Worm (Caenorhabditis elegans): ENCODE measurements around the gene cab-1.

cab-1 gene

DNA sequence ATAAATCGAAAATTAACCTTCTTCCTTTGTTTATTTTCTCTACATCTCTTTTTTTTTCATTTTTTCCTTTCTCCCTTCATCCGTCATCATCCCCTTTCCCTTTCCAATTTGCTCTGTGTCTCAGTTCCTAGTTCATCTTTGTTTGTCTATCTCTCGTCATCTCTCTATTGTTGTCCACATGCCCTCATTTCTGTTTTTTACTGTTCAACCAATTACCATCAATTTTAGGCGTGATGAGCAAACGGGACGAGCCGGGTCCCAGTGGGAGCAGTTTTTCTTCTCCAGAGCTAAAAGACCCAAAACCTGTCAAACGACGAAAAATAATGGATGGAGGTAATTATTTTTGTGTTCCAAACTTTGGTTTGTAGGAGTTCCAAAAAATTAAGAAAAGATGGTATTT lies 22.7 kb upstream of the cab-1 start, which contains the start of gene C23H4.6:
C23H4.6 (plus strand) TSS at position 219 of the 400 bp plus-strand sequence.
- TF ChIP-seq hnd-1 (tag; optimal IDR thresholded peaks at IDR 0.05) = no peak
- TF ChIP-seq pes-1 (GFP tag; IDR thresholded peaks at IDR 0.05) = no peak
- no peak for TF ChIP-seq sea-1 (GFP tag; conservative IDR thresholded peaks at IDR 0.05)
- TF ChIP-seq tbx-11 (GFP tag; IDR thresholded peaks at IDR 0.05) = no peak
- TF ChIP-seq F13C5.2 (tag; optimal IDR thresholded peaks at IDR 0.05) = no peak
- TF ChIP-seq B0310.2 (tag; optimal IDR thresholded peaks at IDR 0.05) = no peak
- no peak for TF ChIP-seq ama-1 (optimal IDR thresholded peaks at IDR 0.05)
- no peak for TF ChIP-seq ceh-13 (GFP tag; optimal IDR thresholded peaks at IDR 0.05)
- TF ChIP-seq ets-7 (tag; optimal IDR thresholded peaks at IDR 0.05) = no peak
- TF ChIP-seq aly-1 (tag; optimal IDR thresholded peaks at IDR 0.05) = no peak
- no peak for TF ChIP-seq hmbx-1 (tag; optimal IDR thresholded peaks at IDR 0.05)
- no peak for TF ChIP-seq tra-4 (tag; optimal IDR thresholded peaks at IDR 0.05)
- no peak for TF ChIP-seq flt-1 (GFP tag; IDR thresholded peaks at IDR 0.05)
- no peak for TF ChIP-seq hmg-4 (GFP tag; optimal IDR thresholded peaks at IDR 0.05)
- no peak for TF ChIP-seq ceh-36 (tag; optimal IDR thresholded peaks at IDR 0.05)

DNA sequence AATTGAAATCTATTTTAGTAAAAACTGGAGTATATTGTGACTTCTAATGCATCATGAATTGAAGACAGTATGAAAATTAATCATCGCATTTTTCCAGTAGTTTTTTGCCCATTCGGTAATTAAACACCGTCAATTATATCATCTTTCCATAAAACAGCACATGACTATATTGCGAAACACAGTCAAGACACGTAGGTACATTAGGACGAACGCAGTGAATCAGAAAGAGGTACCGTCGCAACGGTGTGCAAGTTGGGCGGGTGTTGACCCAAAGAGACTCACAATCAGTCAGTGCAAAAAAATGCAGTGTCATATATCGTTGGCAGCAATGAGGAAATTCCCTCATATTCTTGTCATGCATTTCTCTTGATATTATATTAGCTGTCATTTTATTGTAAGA lies 21.7 kb upstream of the cab-1 start:
- no peak for TF ChIP-seq ama-1 (optimal IDR thresholded peaks at IDR 0.05)
- no peak for TF ChIP-seq F13C5.2 (tag; optimal IDR thresholded peaks at IDR 0.05)
- TF ChIP-seq tra-4 (tag; optimal IDR thresholded peaks at IDR 0.05) = no peak
- TF ChIP-seq ceh-36 (tag; optimal IDR thresholded peaks at IDR 0.05) = no peak
- no peak for TF ChIP-seq flt-1 (GFP tag; IDR thresholded peaks at IDR 0.05)
- TF ChIP-seq hnd-1 (tag; optimal IDR thresholded peaks at IDR 0.05) = no peak
- no peak for TF ChIP-seq ets-7 (tag; optimal IDR thresholded peaks at IDR 0.05)

DNA sequence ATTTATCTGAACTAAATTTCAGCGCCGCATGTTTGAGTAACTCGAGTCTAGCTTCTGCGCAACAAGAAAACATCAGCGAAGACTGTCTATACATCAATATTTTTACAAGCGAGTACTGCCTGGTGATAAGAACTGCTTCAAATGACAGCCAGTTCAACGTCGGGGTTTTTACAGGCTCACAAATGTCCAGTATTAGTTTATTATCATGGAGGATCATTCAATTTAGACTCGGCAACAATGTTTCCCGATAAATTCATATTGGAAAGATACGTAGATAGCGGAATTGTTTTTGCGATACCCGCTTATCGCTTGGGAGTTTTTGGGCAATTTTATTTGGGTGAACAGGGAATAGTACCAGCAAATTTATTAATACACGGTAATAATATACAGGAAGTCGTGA lies 17.7 kb upstream of the cab-1 start:
- TF ChIP-seq ceh-13 (GFP tag; optimal IDR thresholded peaks at IDR 0.05) (no peak), F13C5.2 (tag; optimal IDR thresholded peaks at IDR 0.05) (no peak), tbx-37 (GFP tag; conservative IDR thresholded peaks at IDR 0.05) (no peak), hmbx-1 (tag; optimal IDR thresholded peaks at IDR 0.05) (no peak), B0310.2 (tag; optimal IDR thresholded peaks at IDR 0.05) (no peak), tbx-11 (GFP tag; IDR thresholded peaks at IDR 0.05) (no peak), ceh-36 (tag; optimal IDR thresholded peaks at IDR 0.05) (no peak), flt-1 (GFP tag; IDR thresholded peaks at IDR 0.05) (no peak), ets-7 (tag; optimal IDR thresholded peaks at IDR 0.05) (no peak), pes-1 (GFP tag; IDR thresholded peaks at IDR 0.05) (no peak), sea-1 (GFP tag; conservative IDR thresholded peaks at IDR 0.05) (no peak)

DNA sequence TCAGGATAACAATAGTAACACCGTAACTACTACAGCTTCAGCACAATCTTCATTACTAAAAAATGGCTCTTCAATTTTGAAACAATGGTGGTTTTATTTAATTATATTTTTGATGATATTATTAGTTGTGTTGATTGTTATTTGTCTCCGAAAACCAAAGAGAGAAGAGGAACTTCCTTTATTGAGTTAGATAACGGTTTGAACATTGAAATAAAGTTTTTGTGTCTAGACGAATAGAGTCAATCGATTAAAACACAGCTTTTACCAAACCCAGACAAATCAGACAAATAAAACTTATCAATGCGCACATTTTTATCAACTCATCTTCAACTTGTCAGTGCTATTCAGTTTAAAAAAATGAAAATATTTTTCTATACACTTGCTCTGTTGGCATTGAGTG lies 16.9 kb upstream of the cab-1 start, which contains the start of gene cest-7:
cest-7 (plus strand) TSS at position 301 of the 400 bp plus-strand sequence.
- no peak for TF ChIP-seq F13C5.2 (tag; optimal IDR thresholded peaks at IDR 0.05)
- TF ChIP-seq hnd-1 (tag; optimal IDR thresholded peaks at IDR 0.05) = no peak
- no peak for TF ChIP-seq tra-4 (tag; optimal IDR thresholded peaks at IDR 0.05)
- no peak for TF ChIP-seq flt-1 (GFP tag; IDR thresholded peaks at IDR 0.05)
- TF ChIP-seq scrt-1 (GFP tag; IDR thresholded peaks at IDR 0.05) = no peak
- no peak for TF ChIP-seq ama-1 (optimal IDR thresholded peaks at IDR 0.05)
- no peak for TF ChIP-seq sea-1 (GFP tag; conservative IDR thresholded peaks at IDR 0.05)
- no peak for TF ChIP-seq ceh-36 (tag; optimal IDR thresholded peaks at IDR 0.05)
- no peak for TF ChIP-seq tbx-37 (GFP tag; conservative IDR thresholded peaks at IDR 0.05)
- no peak for TF ChIP-seq aly-1 (tag; optimal IDR thresholded peaks at IDR 0.05)
- TF ChIP-seq B0310.2 (tag; optimal IDR thresholded peaks at IDR 0.05) = no peak

DNA sequence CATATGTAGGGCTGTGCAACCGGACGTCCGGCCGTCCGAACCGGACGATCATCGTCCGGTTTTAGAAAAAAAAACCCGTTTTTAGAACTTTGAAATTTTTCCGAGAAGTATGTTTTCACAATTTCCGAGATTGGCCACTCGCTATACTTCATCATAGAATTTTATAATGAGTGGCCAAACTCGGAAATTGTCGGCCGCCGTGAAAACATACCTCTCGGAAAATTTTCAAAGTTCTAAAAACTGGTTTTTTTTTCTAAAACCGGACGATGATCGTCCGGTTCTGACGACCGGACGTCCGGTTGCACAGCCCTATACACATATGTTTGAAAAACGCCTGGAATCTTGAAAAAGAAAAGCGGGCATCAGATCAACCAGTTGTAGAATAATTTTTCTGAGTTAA lies 14.4 kb upstream of the cab-1 start:
- TF ChIP-seq flt-1 (GFP tag; IDR thresholded peaks at IDR 0.05) (no peak), ceh-36 (tag; optimal IDR thresholded peaks at IDR 0.05) (no peak), tbx-37 (GFP tag; conservative IDR thresholded peaks at IDR 0.05) (no peak), ama-1 (optimal IDR thresholded peaks at IDR 0.05) (no peak), aly-1 (tag; optimal IDR thresholded peaks at IDR 0.05) (no peak), tbx-11 (GFP tag; IDR thresholded peaks at IDR 0.05) (no peak), ets-7 (tag; optimal IDR thresholded peaks at IDR 0.05) (no peak), scrt-1 (GFP tag; IDR thresholded peaks at IDR 0.05) (no peak), B0310.2 (tag; optimal IDR thresholded peaks at IDR 0.05) (no peak), hmg-4 (GFP tag; optimal IDR thresholded peaks at IDR 0.05) (no peak), ceh-13 (GFP tag; optimal IDR thresholded peaks at IDR 0.05) (no peak), sea-1 (GFP tag; conservative IDR thresholded peaks at IDR 0.05) (no peak), tra-4 (tag; optimal IDR thresholded peaks at IDR 0.05) (no peak)

DNA sequence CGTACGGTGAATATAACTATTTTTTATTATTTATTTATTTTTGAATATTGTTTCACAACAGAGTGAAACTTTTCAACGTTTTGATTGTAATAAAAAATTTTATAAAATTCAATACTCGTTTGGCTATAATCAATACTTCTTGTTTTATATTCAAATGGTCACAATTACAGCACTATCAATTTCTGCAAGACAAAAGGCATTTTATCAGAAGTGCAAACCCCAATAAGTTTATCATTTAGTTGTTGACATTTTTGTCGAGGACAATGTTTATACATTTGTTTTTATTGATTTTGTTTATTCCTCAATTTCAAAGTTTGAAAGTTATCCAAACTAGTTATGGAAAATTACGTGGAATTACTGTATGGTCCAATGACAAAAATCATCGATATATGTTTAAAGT lies 13.3 kb upstream of the cab-1 start, which contains the start of gene cest-9.1:
cest-9.1 (plus strand) TSS at position 213 of the 400 bp plus-strand sequence.
- TF ChIP-seq ceh-36 (tag; optimal IDR thresholded peaks at IDR 0.05) (no peak), sea-1 (GFP tag; conservative IDR thresholded peaks at IDR 0.05) (no peak), ceh-13 (GFP tag; optimal IDR thresholded peaks at IDR 0.05) (no peak), pes-1 (GFP tag; IDR thresholded peaks at IDR 0.05) (no peak), hmbx-1 (tag; optimal IDR thresholded peaks at IDR 0.05) (no peak), flt-1 (GFP tag; IDR thresholded peaks at IDR 0.05) (no peak), ama-1 (optimal IDR thresholded peaks at IDR 0.05) (no peak), tra-4 (tag; optimal IDR thresholded peaks at IDR 0.05) (no peak), F13C5.2 (tag; optimal IDR thresholded peaks at IDR 0.05) (no peak), tbx-37 (GFP tag; conservative IDR thresholded peaks at IDR 0.05) (no peak), aly-1 (tag; optimal IDR thresholded peaks at IDR 0.05) (no peak)

DNA sequence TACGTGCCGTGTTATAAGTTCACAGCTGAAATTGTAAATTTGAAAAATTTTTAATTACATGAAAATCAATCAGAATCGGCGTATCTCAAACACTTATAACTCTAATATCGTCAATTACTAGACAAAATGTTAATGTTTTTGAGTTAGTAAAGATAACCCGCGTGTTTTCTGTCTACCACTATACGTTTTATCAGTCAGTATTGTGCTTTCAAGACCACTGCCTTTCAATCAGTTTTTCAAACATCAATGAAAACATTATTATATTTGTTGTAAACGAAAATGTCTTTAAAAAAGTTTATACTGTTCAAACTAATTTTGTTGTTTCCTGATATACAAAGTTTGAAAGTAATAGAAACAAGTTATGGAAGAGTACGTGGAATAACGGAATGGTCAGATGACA lies 10.0 kb upstream of the cab-1 start:
- TF ChIP-seq ceh-36 (tag; optimal IDR thresholded peaks at IDR 0.05) (no peak), hnd-1 (tag; optimal IDR thresholded peaks at IDR 0.05) (no peak), sea-1 (GFP tag; conservative IDR thresholded peaks at IDR 0.05) (no peak), pes-1 (GFP tag; IDR thresholded peaks at IDR 0.05) (no peak), hmg-4 (GFP tag; optimal IDR thresholded peaks at IDR 0.05) (no peak), tbx-37 (GFP tag; conservative IDR thresholded peaks at IDR 0.05) (no peak), B0310.2 (tag; optimal IDR thresholded peaks at IDR 0.05) (no peak), scrt-1 (GFP tag; IDR thresholded peaks at IDR 0.05) (no peak), F13C5.2 (tag; optimal IDR thresholded peaks at IDR 0.05) (no peak), ama-1 (optimal IDR thresholded peaks at IDR 0.05) (no peak), ets-7 (tag; optimal IDR thresholded peaks at IDR 0.05) (no peak), flt-1 (GFP tag; IDR thresholded peaks at IDR 0.05) (no peak), hmbx-1 (tag; optimal IDR thresholded peaks at IDR 0.05) (no peak), tra-4 (tag; optimal IDR thresholded peaks at IDR 0.05) (no peak), ceh-13 (GFP tag; optimal IDR thresholded peaks at IDR 0.05) (no peak), tbx-11 (GFP tag; IDR thresholded peaks at IDR 0.05) (no peak), aly-1 (tag; optimal IDR thresholded peaks at IDR 0.05) (no peak)
